Worm (Caenorhabditis elegans) whole organism, early embryonic: ENCODE data around the gene nlp-11.

Source experiments
- flt-1 ChIP-seq: fragments of 200-800 bp; sonication (Bioruptor generic); IDR thresholded peaks from 2 replicates; pipeline ENCODE4 v1.3.6; 2022; ENCODE audit warnings: missing genetic modification characterization, missing compliant biosample characterization
- hmg-4 ChIP-seq: fragments of 200-800 bp; sonication (Bioruptor generic); optimal IDR thresholded peaks from 2 replicates; lab custom pipeline; 2018; ENCODE audit warnings: mild to moderate bottlenecking, missing genetic modification characterization, missing compliant biosample characterization
- tbx-37 ChIP-seq: fragments of 200-800 bp; sonication (Bioruptor generic); conservative IDR thresholded peaks from 2 replicates; pipeline ENCODE4 v1.3.6; 2022; ENCODE audit warnings: missing genetic modification reagents, missing genetic modification characterization, missing compliant biosample characterization
- tra-4 ChIP-seq: sonication (generic microtip); optimal IDR thresholded peaks from 2 replicates; lab custom pipeline; 2017; ENCODE audit warnings: missing genetic modification characterization, missing compliant biosample characterization

The nlp-11 gene

ce11 chrII:9644438-9644837 is 47.3 kb downstream of the nlp-11 start, which contains the start of gene fzr-1:
Gene fzr-1 (minus strand): TSS chrII:9644466.
- TF ChIP-seq tbx-37 (GFP tag; lab: Robert Waterston, UW), result 0 out of 2 replicates have a peak, but pooled peaks have one; percentile 10
- no peak for TF ChIP-seq hmg-4 (GFP tag; lab: Kevin White, UChicago)
- 0 out of 2 replicates have a peak, but pooled peaks have one; percentile 16 for TF ChIP-seq flt-1 (GFP tag; lab: Robert Waterston, UW)
- no peak for TF ChIP-seq tra-4 (tag; lab: Kevin White, UChicago)
